Fruit fly (Drosophila melanogaster) whole organism, embryonic: ENCODE results near the gene slpr.

Experiments
- Atf-2 ChIP-seq: fragments of 200-800 bp; sonication (Bioruptor generic); optimal IDR thresholded peaks from 2 replicates; lab custom pipeline; 2016; ENCODE audit warnings: missing biosample characterization, missing genetic modification characterization
- BEAF-32 ChIP-seq: fragments of 200-800 bp; sonication (Bioruptor generic); optimal IDR thresholded peaks from 3 replicates; lab custom pipeline; 2017; ENCODE audit warnings: missing biosample characterization, missing genetic modification characterization, mild to moderate bottlenecking, moderate library complexity, missing genetic modification reagents
- CG10366 ChIP-seq: fragments of 200-800 bp; sonication (Bioruptor generic); IDR thresholded peaks from 2 replicates; pipeline ENCODE4 v1.3.6; 2022; ENCODE audit warnings: missing biosample characterization, missing genetic modification characterization
- CG11504 ChIP-seq: fragments of 200-800 bp; sonication (Bioruptor generic); optimal IDR thresholded peaks from 3 replicates; lab custom pipeline; 2019; ENCODE audit warnings: missing biosample characterization, mild to moderate bottlenecking, missing genetic modification characterization, moderate library complexity
- CG12219 ChIP-seq: fragments of 200-800 bp; sonication (Bioruptor generic); optimal IDR thresholded peaks from 3 replicates; lab custom pipeline; 2018; ENCODE audit warnings: missing biosample characterization, mild to moderate bottlenecking, missing genetic modification characterization
- CG15479 ChIP-seq: fragments of 200-800 bp; sonication (Bioruptor generic); optimal IDR thresholded peaks from 3 replicates; lab custom pipeline; 2019; ENCODE audit warnings: missing biosample characterization, mild to moderate bottlenecking, missing genetic modification characterization, moderate library complexity
- CG16813 ChIP-seq: fragments of 200-800 bp; sonication (Bioruptor generic); IDR thresholded peaks from 3 replicates; pipeline ENCODE4 v1.3.6; 2022; ENCODE audit warnings: missing biosample characterization, missing genetic modification characterization; ENCODE audit not compliant: partially characterized antibody
- CG17802 ChIP-seq: fragments of 200-800 bp; sonication (Bioruptor generic); optimal IDR thresholded peaks from 2 replicates; lab custom pipeline; 2018; ENCODE audit warnings: missing biosample characterization, mild to moderate bottlenecking, missing genetic modification characterization, moderate library complexity
- CG18476 ChIP-seq: fragments of 200-800 bp; sonication (Bioruptor generic); optimal IDR thresholded peaks from 2 replicates; lab custom pipeline; 2016; ENCODE audit warnings: missing biosample characterization, mild to moderate bottlenecking, missing genetic modification characterization
- CG3281 ChIP-seq: fragments of 200-800 bp; sonication (Bioruptor generic); optimal IDR thresholded peaks from 3 replicates; lab custom pipeline; 2017; ENCODE audit warnings: missing biosample characterization, mild to moderate bottlenecking, missing genetic modification characterization
- CG34422 ChIP-seq: fragments of 200-800 bp; sonication (Bioruptor generic); IDR thresholded peaks from 3 replicates; pipeline ENCODE4 v1.3.6; 2022; ENCODE audit warnings: missing biosample characterization, missing genetic modification characterization
- CG9727 ChIP-seq: fragments of 200-800 bp; sonication (Bioruptor generic); optimal IDR thresholded peaks from 3 replicates; lab custom pipeline; 2017; ENCODE audit warnings: missing biosample characterization, mild to moderate bottlenecking, missing genetic modification characterization
- Dll ChIP-seq: fragments of 200-800 bp; sonication (Bioruptor generic); IDR thresholded peaks from 4 replicates; pipeline ENCODE4 v1.3.6; 2022; ENCODE audit warnings: missing biosample characterization, missing genetic modification characterization; ENCODE audit not compliant: partially characterized antibody
- Doc3 ChIP-seq: fragments of 200-800 bp; sonication (Bioruptor generic); IDR thresholded peaks from 3 replicates; pipeline ENCODE4 v1.3.6; 2022; ENCODE audit warnings: missing biosample characterization, missing genetic modification characterization; ENCODE audit not compliant: partially characterized antibody
- MTF-1 ChIP-seq: fragments of 200-800 bp; sonication (Bioruptor generic); optimal IDR thresholded peaks from 2 replicates; lab custom pipeline; 2018; ENCODE audit warnings: missing biosample characterization, mild to moderate bottlenecking, missing genetic modification characterization, borderline replicate concordance
- NK7.1 ChIP-seq: fragments of 200-800 bp; sonication (Bioruptor generic); optimal IDR thresholded peaks from 3 replicates; lab custom pipeline; 2016; ENCODE audit warnings: missing biosample characterization, missing genetic modification characterization
- Nf-YB ChIP-seq: fragments of 200-800 bp; sonication (Bioruptor generic); optimal IDR thresholded peaks from 3 replicates; lab custom pipeline; 2019; ENCODE audit warnings: missing biosample characterization, mild to moderate bottlenecking, missing genetic modification characterization, moderate library complexity
- Opbp ChIP-seq: fragments of 200-800 bp; sonication (Bioruptor generic); IDR thresholded peaks from 3 replicates; pipeline ENCODE4 v1.3.6; 2022; ENCODE audit warnings: missing biosample characterization, missing genetic modification characterization; ENCODE audit not compliant: partially characterized antibody
- Sox100B ChIP-seq: fragments of 200-800 bp; sonication (Bioruptor generic); optimal IDR thresholded peaks from 3 replicates; lab custom pipeline; 2018; ENCODE audit warnings: missing biosample characterization, mild to moderate bottlenecking, missing genetic modification characterization
- Vsx1 ChIP-seq: fragments of 200-800 bp; sonication (Bioruptor generic); optimal IDR thresholded peaks from 2 replicates; lab custom pipeline; 2017; ENCODE audit warnings: missing biosample characterization, mild to moderate bottlenecking, missing genetic modification characterization, missing genetic modification reagents
- Xrp1 ChIP-seq: fragments of 200-800 bp; sonication (Bioruptor generic); IDR thresholded peaks from 2 replicates; pipeline ENCODE4 v1.3.6; 2022; ENCODE audit warnings: missing biosample characterization, missing genetic modification characterization
- YL-1 ChIP-seq: fragments of 200-800 bp; sonication (Bioruptor generic); optimal IDR thresholded peaks from 3 replicates; lab custom pipeline; 2017; ENCODE audit warnings: missing biosample characterization, mild to moderate bottlenecking, missing genetic modification characterization
- bab2 ChIP-seq: fragments of 200-800 bp; sonication (Bioruptor generic); optimal IDR thresholded peaks from 2 replicates; lab custom pipeline; 2016; ENCODE audit warnings: missing biosample characterization, missing genetic modification characterization
- bcd ChIP-seq: fragments of 200-800 bp; sonication (Bioruptor generic); optimal IDR thresholded peaks from 2 replicates; lab custom pipeline; 2017; ENCODE audit warnings: missing biosample characterization, mild to moderate bottlenecking, missing genetic modification characterization
- bsh ChIP-seq, 2 experiments: fragments of 200-800 bp; sonication (Bioruptor generic); optimal IDR thresholded peaks; 2 replicates each; lab custom pipeline; 2017 to 2018; ENCODE audit warnings: mild to moderate bottlenecking in 2 of 2, missing biosample characterization in 2 of 2, missing genetic modification characterization in 2 of 2, moderate library complexity in 1 of 2
- caup ChIP-seq: fragments of 200-800 bp; sonication (Bioruptor generic); optimal IDR thresholded peaks from 3 replicates; lab custom pipeline; 2017; ENCODE audit warnings: missing biosample characterization, mild to moderate bottlenecking, missing genetic modification characterization, moderate library complexity; ENCODE audit not compliant: severe bottlenecking
- chinmo ChIP-seq: fragments of 200-800 bp; sonication (Bioruptor generic); IDR thresholded peaks from 4 replicates; pipeline ENCODE4 v1.3.6; 2022; ENCODE audit warnings: missing biosample characterization, missing genetic modification characterization; ENCODE audit not compliant: partially characterized antibody
- crol ChIP-seq: fragments of 200-800 bp; sonication (Bioruptor generic); IDR thresholded peaks from 2 replicates; pipeline ENCODE4 v1.3.6; 2022; ENCODE audit warnings: missing biosample characterization, missing genetic modification characterization
- dan ChIP-seq: fragments of 200-800 bp; sonication (Bioruptor generic); IDR thresholded peaks from 2 replicates; pipeline ENCODE4 v1.3.6; 2022; ENCODE audit warnings: missing biosample characterization, missing genetic modification characterization
- dpn ChIP-seq, 2 experiments: fragments of 200-800 bp; sonication (Bioruptor generic); optimal IDR thresholded peaks; 3 replicates each; lab custom pipeline; 2016; ENCODE audit warnings: missing biosample characterization in 2 of 2, missing genetic modification characterization in 2 of 2
- exex ChIP-seq: fragments of 200-800 bp; sonication (Bioruptor generic); optimal IDR thresholded peaks from 4 replicates; lab custom pipeline; 2018; ENCODE audit warnings: missing biosample characterization, mild to moderate bottlenecking, missing genetic modification characterization, moderate library complexity
- insv ChIP-seq, 2 experiments: fragments of 200-800 bp; sonication (Bioruptor generic); optimal IDR thresholded peaks; 3 replicates each; lab custom pipeline; 2016 to 2018; ENCODE audit warnings: missing biosample characterization in 2 of 2, missing genetic modification characterization in 2 of 2
- jigr1 ChIP-seq: fragments of 200-800 bp; sonication (Bioruptor generic); IDR thresholded peaks from 3 replicates; pipeline ENCODE4 v1.3.6; 2022; ENCODE audit warnings: missing biosample characterization, missing genetic modification characterization
- klu ChIP-seq: fragments of 200-800 bp; sonication (Bioruptor generic); IDR thresholded peaks from 2 replicates; pipeline ENCODE4 v1.3.6; 2022; ENCODE audit warnings: missing biosample characterization, missing genetic modification characterization
- lov ChIP-seq, 2 experiments: fragments of 200-800 bp in 1 of 2; fragments of >200 bp in 1 of 2; sonication (Bioruptor generic) in 1 of 2; IDR thresholded peaks in 1 of 2; optimal IDR thresholded peaks in 1 of 2; 2 replicates in 1 of 2; 3 replicates in 1 of 2; pipeline versions ENCODE4 v1.3.6 to Lab custom; 2017 to 2022; ENCODE audit warnings: missing biosample characterization in 1 of 2, missing genetic modification characterization in 1 of 2
- mirr ChIP-seq: fragments of 200-800 bp; sonication (Bioruptor generic); optimal IDR thresholded peaks from 3 replicates; lab custom pipeline; 2018; ENCODE audit warnings: missing biosample characterization, mild to moderate bottlenecking, missing genetic modification characterization
- oc ChIP-seq: fragments of 200-800 bp; sonication (Bioruptor generic); optimal IDR thresholded peaks from 2 replicates; lab custom pipeline; 2018; ENCODE audit warnings: missing biosample characterization, mild to moderate bottlenecking, missing genetic modification characterization, moderate library complexity
- pfk ChIP-seq: fragments of 200-800 bp; sonication (Bioruptor generic); optimal IDR thresholded peaks from 2 replicates; lab custom pipeline; 2018; ENCODE audit warnings: missing biosample characterization, mild to moderate bottlenecking, missing genetic modification characterization, moderate library complexity
- sd ChIP-seq: fragments of 200-800 bp; sonication (Bioruptor generic); optimal IDR thresholded peaks from 3 replicates; lab custom pipeline; 2018; ENCODE audit warnings: missing biosample characterization, mild to moderate bottlenecking, missing genetic modification characterization, moderate library complexity
- shn ChIP-seq: fragments of 200-800 bp; sonication (Bioruptor generic); optimal IDR thresholded peaks from 3 replicates; lab custom pipeline; 2016; ENCODE audit warnings: missing biosample characterization, missing genetic modification characterization
- slbo ChIP-seq: fragments of 200-800 bp; sonication (Bioruptor generic); IDR thresholded peaks from 2 replicates; pipeline ENCODE4 v1.3.6; 2022; ENCODE audit warnings: missing biosample characterization, missing genetic modification characterization
- stwl ChIP-seq: fragments of 200-800 bp; sonication (Bioruptor generic); optimal IDR thresholded peaks from 3 replicates; lab custom pipeline; 2018; ENCODE audit warnings: missing biosample characterization, mild to moderate bottlenecking, missing genetic modification characterization, moderate library complexity
- sug ChIP-seq: fragments of 200-800 bp; optimal IDR thresholded peaks from 2 replicates; lab custom pipeline; 2019; ENCODE audit warnings: missing biosample characterization, mild to moderate bottlenecking, missing genetic modification characterization, moderate library complexity
- tap ChIP-seq: fragments of 200-800 bp; optimal IDR thresholded peaks from 3 replicates; lab custom pipeline; 2019; ENCODE audit warnings: missing biosample characterization, mild to moderate bottlenecking, missing genetic modification characterization, moderate library complexity
- z ChIP-seq: fragments of 200-800 bp; sonication (Bioruptor generic); IDR thresholded peaks from 3 replicates; pipeline ENCODE4 v1.3.6; 2022; ENCODE audit warnings: missing biosample characterization, missing genetic modification characterization

slpr gene

dm6 chrX:8141353-8142066 is 35.5 kb downstream of the slpr start (continued):
- TF ChIP-seq klu (GFP tag; lab: Robert Waterston, UW) = no peak
- TF ChIP-seq CG12219 (GFP tag; lab: Kevin White, UChicago) = peak; percentile 10
- peak; percentile 77; the same call in 2 of the 3 replicates for TF ChIP-seq CG34422 (GFP tag; lab: Robert Waterston, UW)
- TF ChIP-seq Opbp (GFP tag; lab: Robert Waterston, UW) = 0 out of 3 replicates have a peak, but pooled peaks have one; percentile 39
- peak; percentile 5 for TF ChIP-seq Atf-2
- TF ChIP-seq tap = no peak
- peak; percentile 17 for TF ChIP-seq caup (GFP tag; lab: Kevin White, UChicago)
- peak; percentile 12; the same call in 1 of the 2 replicates for TF ChIP-seq CG10366 (GFP tag; lab: Robert Waterston, UW)
- peak; percentile 31 for TF ChIP-seq CG3281 (GFP tag; lab: Kevin White, UChicago)
- TF ChIP-seq shn (GFP tag; lab: Kevin White, UChicago) = peak; percentile 18
- TF ChIP-seq sd (tag; lab: Kevin White, UChicago) = peak; percentile 87
- no peak for TF ChIP-seq lov (optimal IDR thresholded peaks at IDR 0.05; lab: Kevin White, UChicago)
- peak; percentile 29; the same call in 1 of the 3 replicates for TF ChIP-seq lov (GFP tag; IDR thresholded peaks at IDR 0.05; lab: Robert Waterston, UW)
- TF ChIP-seq CG11504 = peak; percentile 24
- peak in 1 of 2 experiments; percentile 4 for TF ChIP-seq bsh (GFP tag; optimal IDR thresholded peaks at IDR 0.05; lab: Kevin White, UChicago)
- TF ChIP-seq bcd (GFP tag; lab: Kevin White, UChicago) = peak; percentile 31
- TF ChIP-seq Xrp1 (GFP tag; lab: Robert Waterston, UW) = peak; percentile 21; the same call in 1 of the 2 replicates
- peak; percentile 9 for TF ChIP-seq Sox100B (GFP tag; lab: Kevin White, UChicago)
- 0 out of 4 replicates have a peak, but pooled peaks have one; percentile 61 for TF ChIP-seq chinmo (GFP tag; lab: Robert Waterston, UW)
- TF ChIP-seq crol (GFP tag; lab: Robert Waterston, UW) = peak; percentile 99
- TF ChIP-seq YL-1 (GFP tag; lab: Kevin White, UChicago) = peak; percentile 60
- no peak for TF ChIP-seq NK7.1 (GFP tag; lab: Kevin White, UChicago)
- TF ChIP-seq mirr (GFP tag; lab: Kevin White, UChicago) = peak; percentile 3
- TF ChIP-seq jigr1 = no peak
- no peak for TF ChIP-seq z (GFP tag; lab: Robert Waterston, UW)
- peak; percentile 41; the same call in 1 of the 2 replicates for TF ChIP-seq slbo
- TF ChIP-seq, all 482 proteins: peak for 129

dm6 chrX:8140707-8141106 is 36.3 kb downstream of the slpr start:
- TF ChIP-seq CG17802 (tag; lab: Kevin White, UChicago) (peak; percentile 28), Vsx1 (peak; percentile 42), sug (peak; percentile 2), pfk (GFP tag; lab: Kevin White, UChicago) (peak; percentile 92), exex (tag; lab: Kevin White, UChicago) (peak; percentile 73), insv (GFP tag; optimal IDR thresholded peaks at IDR 0.05; lab: Kevin White, UChicago) (no peak)
- TF ChIP-seq, all 482 proteins: peak for 5

- TF ChIP-seq Nf-YB (no peak), Dll (no peak), jigr1 (no peak), BEAF-32 (GFP tag; lab: Kevin White, UChicago) (no peak), oc (tag; lab: Kevin White, UChicago) (no peak), CG16813 (GFP tag; lab: Robert Waterston, UW) (peak; percentile 17; the same call in 1 of the 3 replicates), MTF-1 (no peak), dpn (GFP tag; optimal IDR thresholded peaks at IDR 0.05; lab: Kevin White, UChicago) (no peak), CG9727 (GFP tag; lab: Kevin White, UChicago) (no peak), CG18476 (GFP tag; lab: Kevin White, UChicago) (no peak), Vsx1 (no peak), CG15479 (no peak), stwl (tag; lab: Kevin White, UChicago) (peak; percentile 98), dan (GFP tag; lab: Robert Waterston, UW) (no peak), Doc3 (0 out of 3 replicates have a peak, but pooled peaks have one; percentile 26), bab2 (GFP tag; lab: Kevin White, UChicago) (no peak)
Measured at dm6 chrX:8137285-8137684, 39.7 kb downstream of the slpr start.
